Worm (Caenorhabditis elegans) whole organism, midembryonic: ENCODE data around the gene rgef-1.

Source experiments
- cog-1 ChIP-seq: sonication (generic microtip); optimal IDR thresholded peaks from 2 replicates; lab custom pipeline; 2016; ENCODE audit warnings: missing genetic modification characterization, missing compliant biosample characterization
- flt-1 ChIP-seq: fragments of 200-800 bp; sonication (Bioruptor generic); IDR thresholded peaks from 2 replicates; pipeline ENCODE4 v1.3.6; 2022; ENCODE audit warnings: missing genetic modification characterization, missing compliant biosample characterization
- med-1 ChIP-seq: sonication (generic microtip); optimal IDR thresholded peaks from 2 replicates; lab custom pipeline; 2017; ENCODE audit warnings: missing genetic modification characterization, mild to moderate bottlenecking, missing compliant biosample characterization, antibody characterized with exemption, missing genetic modification reagents; ENCODE audit not compliant: insufficient read depth
- tab-1 ChIP-seq: fragments of 200-800 bp; sonication (Bioruptor generic); IDR thresholded peaks from 2 replicates; pipeline ENCODE4 v1.3.6; 2022; ENCODE audit warnings: missing genetic modification characterization, missing compliant biosample characterization
- ztf-23 ChIP-seq: fragments of 200-800 bp; sonication (Bioruptor generic); IDR thresholded peaks from 2 replicates; pipeline ENCODE4 v1.3.6; 2022; ENCODE audit warnings: missing genetic modification reagents, missing genetic modification characterization, missing compliant biosample characterization
- ztf-29 ChIP-seq: fragments of 200-800 bp; sonication (Bioruptor generic); IDR thresholded peaks from 2 replicates; pipeline ENCODE4 v1.3.6; 2022; ENCODE audit warnings: missing genetic modification reagents, missing genetic modification characterization, missing compliant biosample characterization

DNA sequence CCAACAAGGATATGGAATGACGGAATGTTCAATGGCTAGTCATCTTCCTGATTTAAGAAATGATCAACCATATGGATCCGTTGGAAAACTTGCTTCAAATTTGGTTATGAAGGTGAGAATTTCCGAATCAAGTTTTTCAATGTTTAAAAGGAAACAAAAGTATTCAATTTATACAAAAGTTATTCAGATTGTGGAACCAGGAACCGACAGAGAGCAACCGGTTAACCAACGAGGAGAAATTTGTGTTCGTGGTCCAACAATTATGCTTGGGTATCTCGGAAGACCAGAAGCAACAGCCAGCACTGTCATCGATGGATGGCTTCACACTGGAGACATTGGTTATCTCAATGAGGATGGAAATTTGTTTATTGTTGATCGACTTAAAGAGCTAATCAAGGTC lies 51.9 kb downstream of the rgef-1 start:
- TF ChIP-seq ztf-29 (GFP tag; lab: Robert Waterston, UW) (no peak), flt-1 (GFP tag; lab: Robert Waterston, UW) (no peak), med-1 (no peak), cog-1 (no peak), tab-1 (GFP tag; lab: Robert Waterston, UW) (no peak), ztf-23 (GFP tag; lab: Robert Waterston, UW) (no peak)
